Fruit fly (Drosophila melanogaster) whole organism, prepupa: ENCODE measurements around the gene Rh6.
A peak's percentile ranks its signal among the peaks of the same experiment; 100 is the strongest.

ENCODE experiments used
- Blimp-1 ChIP-seq: fragments of 200-800 bp; sonication (Bioruptor generic); optimal IDR thresholded peaks from 3 replicates; lab custom pipeline; 2017; ENCODE audit warnings: missing biosample characterization, missing genetic modification characterization, mild to moderate bottlenecking, moderate library complexity, missing genetic modification reagents
- CG10631 ChIP-seq: fragments of 200-800 bp; sonication (Bioruptor generic); optimal IDR thresholded peaks from 2 replicates; lab custom pipeline; 2016; ENCODE audit warnings: missing biosample characterization, missing genetic modification characterization
- CG10669 ChIP-seq: fragments of 200-800 bp; sonication (Bioruptor generic); optimal IDR thresholded peaks from 3 replicates; lab custom pipeline; 2018; ENCODE audit warnings: missing biosample characterization, mild to moderate bottlenecking, missing genetic modification characterization, moderate library complexity
- CG32006 ChIP-seq: fragments of 200-800 bp; sonication (Bioruptor generic); optimal IDR thresholded peaks from 3 replicates; lab custom pipeline; 2017; ENCODE audit warnings: missing biosample characterization, mild to moderate bottlenecking, missing genetic modification characterization
- CG34406 ChIP-seq: fragments of 200-800 bp; sonication (Bioruptor generic); optimal IDR thresholded peaks from 3 replicates; lab custom pipeline; 2016; ENCODE audit warnings: missing biosample characterization, missing genetic modification characterization
- CG4318 ChIP-seq: fragments of 200-800 bp; sonication (Bioruptor generic); optimal IDR thresholded peaks from 3 replicates; lab custom pipeline; 2017; ENCODE audit warnings: missing biosample characterization, mild to moderate bottlenecking, missing genetic modification characterization
- CG6163 ChIP-seq: fragments of 200-800 bp; sonication (Bioruptor generic); IDR thresholded peaks from 3 replicates; pipeline ENCODE4 v1.3.6; 2022; ENCODE audit warnings: missing biosample characterization, missing genetic modification characterization
- CG6276 ChIP-seq: fragments of 200-800 bp; sonication (Bioruptor generic); optimal IDR thresholded peaks from 2 replicates; lab custom pipeline; 2017; ENCODE audit warnings: missing biosample characterization, mild to moderate bottlenecking, missing genetic modification characterization
- CG6792 ChIP-seq: fragments of 200-800 bp; sonication (Bioruptor generic); optimal IDR thresholded peaks from 3 replicates; lab custom pipeline; 2016; ENCODE audit warnings: missing biosample characterization, missing genetic modification characterization
- CG8119 ChIP-seq: fragments of 200-800 bp; sonication (Bioruptor generic); IDR thresholded peaks from 3 replicates; pipeline ENCODE4 v1.3.6; 2022; ENCODE audit warnings: missing biosample characterization, missing genetic modification characterization
- Eip75B ChIP-seq: fragments of 200-800 bp; sonication (Bioruptor generic); optimal IDR thresholded peaks from 3 replicates; lab custom pipeline; 2016; ENCODE audit warnings: missing biosample characterization, missing genetic modification characterization
- Eip78C ChIP-seq: fragments of 200-800 bp; sonication (Bioruptor generic); peaks from one replicate; lab custom pipeline; 2016; ENCODE audit warnings: missing biosample characterization, missing genetic modification characterization
- Gug ChIP-seq: fragments of 200-800 bp; sonication (Bioruptor generic); IDR thresholded peaks from 2 replicates; pipeline ENCODE4 v1.3.6; 2022; ENCODE audit warnings: missing biosample characterization, missing genetic modification characterization
- Hr38 ChIP-seq: sonication (Bioruptor generic); optimal IDR thresholded peaks from 2 replicates; lab custom pipeline; 2016; ENCODE audit warnings: missing biosample characterization, missing genetic modification characterization
- Hr4 ChIP-seq: fragments of 200-800 bp; sonication (Bioruptor generic); optimal IDR thresholded peaks from 3 replicates; lab custom pipeline; 2016; ENCODE audit warnings: missing biosample characterization, missing genetic modification characterization
- Lpt ChIP-seq: fragments of 200-800 bp; sonication (Bioruptor generic); optimal IDR thresholded peaks from 3 replicates; lab custom pipeline; 2016; ENCODE audit warnings: missing biosample characterization, missing genetic modification characterization
- OdsH ChIP-seq: fragments of 200-800 bp; sonication (Bioruptor generic); optimal IDR thresholded peaks from 3 replicates; lab custom pipeline; 2016; ENCODE audit warnings: missing biosample characterization, missing genetic modification characterization
- Smox ChIP-seq: fragments of 200-800 bp; sonication (Bioruptor generic); optimal IDR thresholded peaks from 3 replicates; lab custom pipeline; 2016; ENCODE audit warnings: missing biosample characterization, missing genetic modification characterization
- Sox14 ChIP-seq: fragments of 200-800 bp; sonication (Bioruptor generic); optimal IDR thresholded peaks from 3 replicates; lab custom pipeline; 2016; ENCODE audit warnings: missing biosample characterization, missing genetic modification characterization
- Sox15 ChIP-seq: fragments of 200-800 bp; sonication (Bioruptor generic); optimal IDR thresholded peaks from 3 replicates; lab custom pipeline; 2016; ENCODE audit warnings: missing biosample characterization, missing genetic modification characterization
- achi ChIP-seq: fragments of 200-800 bp; sonication (Bioruptor generic); optimal IDR thresholded peaks from 3 replicates; lab custom pipeline; 2016; ENCODE audit warnings: missing biosample characterization, missing genetic modification characterization
- cyc ChIP-seq: fragments of 200-800 bp; sonication (Bioruptor generic); optimal IDR thresholded peaks from 3 replicates; lab custom pipeline; 2016; ENCODE audit warnings: missing biosample characterization, missing genetic modification characterization
- dac ChIP-seq: fragments of 200-800 bp; sonication (Bioruptor generic); optimal IDR thresholded peaks from 2 replicates; lab custom pipeline; 2017; ENCODE audit warnings: missing biosample characterization, mild to moderate bottlenecking, missing genetic modification characterization
- dsx ChIP-seq: fragments of 200-800 bp; optimal IDR thresholded peaks from 3 replicates; lab custom pipeline; 2019; ENCODE audit warnings: missing biosample characterization, mild to moderate bottlenecking, missing genetic modification characterization, moderate library complexity; ENCODE audit not compliant: poor library complexity, severe bottlenecking
- eg ChIP-seq: fragments of 200-800 bp; sonication (Bioruptor generic); IDR thresholded peaks from 3 replicates; pipeline ENCODE4 v1.3.6; 2022; ENCODE audit warnings: missing biosample characterization, missing genetic modification characterization
- fd59A ChIP-seq: fragments of 200-800 bp; sonication (Bioruptor generic); optimal IDR thresholded peaks from 2 replicates; lab custom pipeline; 2017; ENCODE audit warnings: missing biosample characterization, mild to moderate bottlenecking, missing genetic modification characterization, missing genetic modification reagents
- fd85E ChIP-seq: fragments of 200-800 bp; sonication (Bioruptor generic); optimal IDR thresholded peaks from 3 replicates; lab custom pipeline; 2016; ENCODE audit warnings: missing biosample characterization, missing genetic modification characterization
- net ChIP-seq: fragments of 200-800 bp; sonication (Bioruptor generic); optimal IDR thresholded peaks from 3 replicates; lab custom pipeline; 2016; ENCODE audit warnings: missing biosample characterization, missing genetic modification characterization
- pdm3 ChIP-seq: fragments of 200-800 bp; sonication (Bioruptor generic); optimal IDR thresholded peaks from 3 replicates; lab custom pipeline; 2016; ENCODE audit warnings: missing biosample characterization, missing genetic modification characterization
- spab ChIP-seq: fragments of 200-800 bp; sonication (Bioruptor generic); optimal IDR thresholded peaks from 2 replicates; lab custom pipeline; 2017; ENCODE audit warnings: missing biosample characterization, mild to moderate bottlenecking, missing genetic modification characterization, missing genetic modification reagents
- ss ChIP-seq, 2 experiments: fragments of 200-800 bp; sonication (Bioruptor generic); optimal IDR thresholded peaks; 2 replicates in 1 of 2; 3 replicates in 1 of 2; lab custom pipeline; 2017 to 2018; ENCODE audit warnings: mild to moderate bottlenecking in 2 of 2, missing biosample characterization in 2 of 2, missing genetic modification characterization in 2 of 2, moderate library complexity in 1 of 2
- svp ChIP-seq: fragments of 200-800 bp; sonication (Bioruptor generic); peaks from one replicate; lab custom pipeline; 2016; ENCODE audit warnings: missing biosample characterization, missing genetic modification characterization
- vri ChIP-seq: fragments of 200-800 bp; sonication (Bioruptor generic); optimal IDR thresholded peaks from 3 replicates; lab custom pipeline; 2016; ENCODE audit warnings: missing biosample characterization, mild to moderate bottlenecking, missing genetic modification characterization

The Rh6 gene

dm6 chr3R:15494302-15494701, 11.3 kb downstream of the Rh6 start, which contains the start of gene maca:
Gene maca (plus strand): TSS chr3R:15494602.
- no peak for TF ChIP-seq achi (GFP tag; lab: Kevin White, UChicago)
- no peak for TF ChIP-seq fd59A
- TF ChIP-seq Eip78C (GFP tag; lab: Kevin White, UChicago) = no peak
- no peak for TF ChIP-seq net (GFP tag; lab: Kevin White, UChicago)
- no peak for TF ChIP-seq CG10631
- TF ChIP-seq Eip75B (GFP tag; lab: Kevin White, UChicago) = no peak
- TF ChIP-seq CG6163 = no peak

dm6 chr3R:15507760-15508159, 24.8 kb downstream of the Rh6 start:
- TF ChIP-seq Hr38 (GFP tag; lab: Kevin White, UChicago) (no peak), achi (GFP tag; lab: Kevin White, UChicago) (no peak), svp (GFP tag; lab: Kevin White, UChicago) (peak; percentile 67), pdm3 (GFP tag; lab: Kevin White, UChicago) (no peak)

- peak; percentile 86 for TF ChIP-seq vri
- TF ChIP-seq svp (GFP tag; lab: Kevin White, UChicago) = peak; percentile 91
- TF ChIP-seq OdsH (GFP tag; lab: Kevin White, UChicago) = no peak
- TF ChIP-seq Blimp-1 (GFP tag; lab: Kevin White, UChicago) = no peak
- TF ChIP-seq Eip78C (GFP tag; lab: Kevin White, UChicago) = peak; percentile 12
Measured at dm6 chr3R:15508631-15509030, 25.7 kb downstream of the Rh6 start, which contains the start of gene CG44014. Gene CG44014 (minus strand): TSS chr3R:15508886.

dm6 chr3R:15509817-15510216, 26.9 kb downstream of the Rh6 start, which contains the start of gene CG44013:
Gene CG44013 (minus strand): TSS chr3R:15509917.
- TF ChIP-seq Eip78C (GFP tag; lab: Kevin White, UChicago) = peak; percentile 16
- no peak for TF ChIP-seq spab (GFP tag; lab: Kevin White, UChicago)
- peak; percentile 16 for TF ChIP-seq svp (GFP tag; lab: Kevin White, UChicago)
- no peak for TF ChIP-seq CG10669
- no peak for TF ChIP-seq ss (GFP tag; optimal IDR thresholded peaks at IDR 0.05; lab: Kevin White, UChicago)

dm6 chr3R:15512249-15512648, 29.3 kb downstream of the Rh6 start:
- TF ChIP-seq Hr38 (GFP tag; lab: Kevin White, UChicago) (no peak), net (GFP tag; lab: Kevin White, UChicago) (no peak), Gug (GFP tag; lab: Robert Waterston, UW) (no peak), CG10669 (no peak), CG32006 (GFP tag; lab: Kevin White, UChicago) (no peak), CG6163 (no peak), Sox15 (GFP tag; lab: Kevin White, UChicago) (no peak), Sox14 (no peak), eg (GFP tag; lab: Robert Waterston, UW) (no peak), CG4318 (GFP tag; lab: Kevin White, UChicago) (no peak), spab (GFP tag; lab: Kevin White, UChicago) (no peak), cyc (GFP tag; lab: Kevin White, UChicago) (no peak), CG34406 (no peak)
- TF ChIP-seq, all 60 proteins: peak for 0

dm6 chr3R:15513208-15513607, 30.2 kb downstream of the Rh6 start:
- TF ChIP-seq Sox15 (GFP tag; lab: Kevin White, UChicago) (no peak), Hr4 (GFP tag; lab: Kevin White, UChicago) (no peak), cyc (GFP tag; lab: Kevin White, UChicago) (no peak), fd85E (GFP tag; lab: Kevin White, UChicago) (no peak), dsx (GFP tag; lab: Kevin White, UChicago) (no peak), vri (no peak), CG32006 (GFP tag; lab: Kevin White, UChicago) (no peak), CG6792 (GFP tag; lab: Kevin White, UChicago) (no peak), dac (GFP tag; lab: Kevin White, UChicago) (no peak), Lpt (GFP tag; lab: Kevin White, UChicago) (no peak), spab (GFP tag; lab: Kevin White, UChicago) (no peak), CG6276 (GFP tag; lab: Kevin White, UChicago) (no peak), Smox (GFP tag; lab: Kevin White, UChicago) (no peak), CG8119 (GFP tag; lab: Robert Waterston, UW) (no peak)
